In the genomic region with DNA sequence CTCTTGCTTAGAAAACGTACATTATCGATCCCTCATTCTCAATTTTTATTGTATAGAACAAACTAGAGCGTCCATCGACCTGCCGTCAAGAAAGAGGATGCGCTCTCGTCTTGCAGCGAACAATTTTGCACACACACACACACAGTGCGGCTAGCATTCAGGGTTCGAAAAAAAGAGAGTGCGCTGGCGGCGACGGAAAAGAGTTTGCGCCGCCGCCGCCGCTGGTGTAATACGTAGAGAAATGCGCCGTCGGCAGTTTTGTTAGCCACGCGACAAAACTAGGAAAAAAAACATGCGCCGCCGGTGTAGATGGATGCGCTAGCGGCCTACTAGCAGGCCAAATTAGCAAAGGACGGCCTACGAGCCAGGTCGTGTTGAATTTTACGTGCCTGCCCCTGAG, we compare ENCODE assay signal across 3 worm cellular contexts.
A peak's percentile ranks its signal among the peaks of the same experiment; 100 is the strongest.
TF ChIP-seq lines count a peak whose summit lies in the region.

No protein-coding gene starts in this region.

TF ChIP-seq in whole organism, L4 larva, 104 proteins besides CTCF, POLR2A, EP300 and RAD21:
- 0 out of 2 replicates have a peak, but pooled peaks have one; percentile 15 for TF ChIP-seq set-16 (GFP tag; IDR thresholded peaks at IDR 0.05; lab: Robert Waterston, UW)
- no peak for TF ChIP-seq lin-13 (GFP tag; optimal IDR thresholded peaks at IDR 0.05; lab: Kevin White, UChicago)
- no peak for TF ChIP-seq ztf-11 (tag; optimal IDR thresholded peaks at IDR 0.05; lab: Kevin White, UChicago)
- TF ChIP-seq fos-1 (tag; optimal IDR thresholded peaks at IDR 0.05; lab: Kevin White, UChicago), result no peak
- peak; percentile 30; the same call in 1 of the 2 replicates for TF ChIP-seq egl-43 (GFP tag; IDR thresholded peaks at IDR 0.05; lab: Robert Waterston, UW)
- no peak for TF ChIP-seq nhr-28 (tag; optimal IDR thresholded peaks at IDR 0.05; lab: Kevin White, UChicago)
TF ChIP-seq in whole organism, L4 larva: peak in this region for 2.

TF ChIP-seq in whole organism, late embryonic, 69 proteins besides CTCF, POLR2A, EP300 and RAD21:
- TF ChIP-seq unc-55 (GFP tag; optimal IDR thresholded peaks at IDR 0.05; lab: Kevin White, UChicago), result no peak
- peak; percentile 64 for TF ChIP-seq sdc-2 (tag; optimal IDR thresholded peaks at IDR 0.05; lab: Kevin White, UChicago)
- no peak for TF ChIP-seq nfya-1 (tag; optimal IDR thresholded peaks at IDR 0.05; lab: Kevin White, UChicago)

TF ChIP-seq in whole organism, young adult, 124 proteins besides CTCF, POLR2A, EP300 and RAD21:
- no peak for TF ChIP-seq dpl-1 (GFP tag; optimal IDR thresholded peaks at IDR 0.05; lab: Kevin White, UChicago)
- peak; percentile 78 for TF ChIP-seq zfh-2 (GFP tag; conservative IDR thresholded peaks at IDR 0.05; lab: Robert Waterston, UW)
